Worm (Caenorhabditis elegans) whole organism, L2 larva: ENCODE results near the gene eak-4.

Source experiments
- Y55F3AM.14 ChIP-seq: fragments of 200-800 bp; sonication (Bioruptor generic); optimal IDR thresholded peaks from 2 replicates; lab custom pipeline; 2018; ENCODE audit warnings: mild to moderate bottlenecking, missing genetic modification characterization, missing compliant biosample characterization
- blmp-1 ChIP-seq: sonication (generic microtip); optimal IDR thresholded peaks from 2 replicates; lab custom pipeline; 2017; ENCODE audit warnings: missing genetic modification characterization, mild to moderate bottlenecking, missing compliant biosample characterization, antibody characterized with exemption, moderate library complexity; ENCODE audit not compliant: insufficient read depth
- lin-13 ChIP-seq: fragments of 150-350 bp; optimal IDR thresholded peaks from 2 replicates; lab custom pipeline; 2014; ENCODE audit warnings: missing biosample characterization, missing genetic modification reagents, missing genetic modification characterization

DNA sequence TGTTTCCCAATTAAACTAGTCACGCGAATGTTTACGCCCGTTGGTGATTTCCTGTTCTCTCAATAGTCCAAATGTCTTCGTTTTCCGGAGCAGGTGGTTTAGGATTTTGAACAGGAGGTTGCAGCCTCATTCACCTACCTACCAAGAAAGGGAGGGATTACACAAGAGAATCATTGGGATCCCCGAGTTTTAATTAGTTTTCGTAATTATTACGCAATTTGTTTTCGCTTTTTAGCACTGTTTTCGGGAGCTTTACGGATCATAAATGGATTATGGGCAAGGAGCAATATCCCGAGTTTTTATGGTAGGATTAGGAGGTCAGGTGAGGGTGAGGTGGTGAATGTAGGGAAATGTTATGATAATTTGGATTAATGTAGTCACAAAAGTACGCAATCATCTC, 20.6 kb upstream of the eak-4 start:
- TF ChIP-seq lin-13 = no peak
- TF ChIP-seq blmp-1 (tag; lab: Kevin White, UChicago) = no peak
- no peak for TF ChIP-seq Y55F3AM.14 (GFP tag; lab: Kevin White, UChicago)
